Fruit fly (Drosophila melanogaster): ENCODE measurements around the gene para.

Gene para

DNA sequence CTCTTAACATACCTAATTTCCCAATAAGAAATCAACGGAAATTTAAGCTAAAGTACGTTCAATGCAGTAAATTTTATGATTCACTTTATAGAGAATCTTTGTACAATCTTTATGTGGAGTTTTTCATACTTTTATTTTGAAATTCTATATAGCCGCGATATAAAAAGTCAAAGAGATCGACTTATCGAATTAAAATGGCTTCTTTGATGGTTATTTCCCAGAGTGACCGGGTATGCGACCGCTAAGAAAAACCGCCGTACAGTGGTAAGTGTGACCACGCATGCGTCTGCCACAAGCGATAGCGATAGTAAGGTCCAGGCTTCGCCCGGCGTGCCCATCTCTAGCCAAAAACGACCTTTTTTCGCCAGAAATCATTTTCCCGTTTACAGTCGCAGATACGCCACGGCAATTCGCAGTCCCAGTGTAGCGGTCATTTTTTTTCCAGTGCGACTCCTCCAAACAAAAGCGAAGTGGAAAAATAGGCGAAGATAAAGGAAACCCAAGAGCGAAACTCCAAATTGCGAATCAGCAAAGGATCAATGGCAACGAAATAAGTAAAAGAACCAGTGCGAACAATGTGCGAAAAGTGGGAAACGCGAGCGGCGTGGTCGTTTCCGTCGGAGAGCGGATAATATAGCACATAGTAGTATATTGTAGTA, 110.3 kb downstream of the para start, which contains the start of gene hang (continued):
- peak; percentile 25 for TF ChIP-seq lilli (GFP tag; optimal IDR thresholded peaks at IDR 0.05)
- no peak for TF ChIP-seq CG10565 (GFP tag; optimal IDR thresholded peaks at IDR 0.05)
- TF ChIP-seq ssp (GFP tag; IDR thresholded peaks at IDR 0.05), result no peak
- TF ChIP-seq dmrt11E (tag; optimal IDR thresholded peaks at IDR 0.05), result no peak
- TF ChIP-seq HLH3B (GFP tag; IDR thresholded peaks at IDR 0.05), result no peak
- peak in 1 of 2 experiments; percentile 56 for TF ChIP-seq Hr51 (GFP tag; optimal IDR thresholded peaks at IDR 0.05)
- TF ChIP-seq bab2 (GFP tag; optimal IDR thresholded peaks at IDR 0.05), result no peak
- TF ChIP-seq gfzf (GFP tag; optimal IDR thresholded peaks at IDR 0.05), result peak; percentile 93
- no peak for TF ChIP-seq Max (GFP tag; optimal IDR thresholded peaks at IDR 0.05)
- peak; percentile 91 for TF ChIP-seq amos (GFP tag; IDR thresholded peaks at IDR 0.05; ENCODE audit: partially characterized antibody)
- peak; percentile 87 for TF ChIP-seq CG42726 (GFP tag; IDR thresholded peaks at IDR 0.05; ENCODE audit: partially characterized antibody)
- TF ChIP-seq CG7556 (GFP tag; optimal IDR thresholded peaks at IDR 0.05), result no peak
- no peak for TF ChIP-seq Asciz (GFP tag; optimal IDR thresholded peaks at IDR 0.05)
- TF ChIP-seq CG3163 (GFP tag; optimal IDR thresholded peaks at IDR 0.05), result no peak
- TF ChIP-seq eve (GFP tag; optimal IDR thresholded peaks at IDR 0.05), result no peak
- TF ChIP-seq stwl (tag; optimal IDR thresholded peaks at IDR 0.05), result peak; percentile 31
- no peak for TF ChIP-seq CkIIα-i1 (GFP tag; IDR thresholded peaks at IDR 0.05)
- TF ChIP-seq jing (GFP tag; optimal IDR thresholded peaks at IDR 0.05), result no peak
- no peak for TF ChIP-seq CG8359 (GFP tag; optimal IDR thresholded peaks at IDR 0.05; ENCODE audit: borderline replicate concordance)
- no peak for TF ChIP-seq Lim3 (GFP tag; IDR thresholded peaks at IDR 0.05)

DNA sequence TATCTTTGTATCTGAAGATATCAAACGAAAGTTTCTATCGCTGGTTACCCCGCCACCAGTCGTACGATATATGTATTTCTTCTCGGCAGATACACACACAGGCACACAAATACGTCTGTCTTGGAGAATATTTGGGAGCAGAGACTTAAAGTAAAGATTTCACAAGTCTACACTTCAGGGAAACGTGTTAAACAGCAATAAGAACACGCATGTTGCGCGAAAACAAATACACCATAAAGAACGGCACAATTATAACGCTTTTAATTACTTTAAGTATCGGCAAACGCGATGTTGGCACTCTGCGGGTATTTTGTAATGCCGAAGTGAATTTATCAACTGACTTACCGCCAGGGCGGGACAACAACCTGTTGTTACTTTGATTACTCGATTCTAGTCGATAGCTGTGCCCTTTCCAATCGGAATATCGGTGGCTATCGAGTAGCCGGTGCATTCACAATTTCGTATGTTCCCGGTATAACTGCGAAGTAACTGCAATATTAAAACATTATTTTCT, 110.9 kb downstream of the para start, which contains the start of gene AnxB11:
Gene AnxB11, minus strand, starts transcription at position 367 of the 514 bp plus-strand sequence.
- no peak for TF ChIP-seq CG6689 (GFP tag; IDR thresholded peaks at IDR 0.05)
- no peak for TF ChIP-seq fd102C (GFP tag; optimal IDR thresholded peaks at IDR 0.05)
- no peak for TF ChIP-seq Hey (tag; optimal IDR thresholded peaks at IDR 0.05)
- no peak for TF ChIP-seq CG17359 (tag; optimal IDR thresholded peaks at IDR 0.05)
- TF ChIP-seq CG9876 (GFP tag; optimal IDR thresholded peaks at IDR 0.05), result no peak
- no peak for TF ChIP-seq trem (tag; optimal IDR thresholded peaks at IDR 0.05)
- TF ChIP-seq mld (GFP tag; IDR thresholded peaks at IDR 0.05; ENCODE audit: partially characterized antibody), result peak; percentile 66; the same call in 2 of the 3 replicates
- peak; percentile 89 for TF ChIP-seq Dref (GFP tag; IDR thresholded peaks at IDR 0.05)
- no peak for TF ChIP-seq CG1602 (GFP tag; optimal IDR thresholded peaks at IDR 0.05)
- peak; percentile 53 for TF ChIP-seq MESR4 (GFP tag; optimal IDR thresholded peaks at IDR 0.05)
- peak; percentile 88 for TF ChIP-seq scrt (GFP tag; optimal IDR thresholded peaks at IDR 0.05)
- no peak for TF ChIP-seq z (GFP tag; IDR thresholded peaks at IDR 0.05)
- no peak for TF ChIP-seq Asciz (GFP tag; optimal IDR thresholded peaks at IDR 0.05)
- no peak for TF ChIP-seq Dad (GFP tag; optimal IDR thresholded peaks at IDR 0.05)
- TF ChIP-seq CG2199 (GFP tag; IDR thresholded peaks at IDR 0.05), result 0 out of 3 replicates have a peak, but pooled peaks have one; percentile 15
- no peak for TF ChIP-seq hkb (optimal IDR thresholded peaks at IDR 0.05)
- 0 out of 2 replicates have a peak, but pooled peaks have one; percentile 13 for TF ChIP-seq hkb (GFP tag; IDR thresholded peaks at IDR 0.05)
- no peak for TF ChIP-seq nom (GFP tag; optimal IDR thresholded peaks at IDR 0.05)
- no peak for TF ChIP-seq CG10565 (GFP tag; optimal IDR thresholded peaks at IDR 0.05)
- no peak for TF ChIP-seq unpg (GFP tag; optimal IDR thresholded peaks at IDR 0.05)
- peak; percentile 74 for TF ChIP-seq HLH4C (GFP tag; IDR thresholded peaks at IDR 0.05; ENCODE audit: partially characterized antibody)
- peak; percentile 51 for TF ChIP-seq pros (GFP tag; optimal IDR thresholded peaks at IDR 0.05)
- TF ChIP-seq CG12104 (GFP tag; optimal IDR thresholded peaks at IDR 0.05), result no peak
- no peak for TF ChIP-seq zen (tag; optimal IDR thresholded peaks at IDR 0.05)
- no peak for TF ChIP-seq gfzf (GFP tag; optimal IDR thresholded peaks at IDR 0.05)
- no peak for TF ChIP-seq slbo (GFP tag; IDR thresholded peaks at IDR 0.05)
- no peak for TF ChIP-seq Abd-B (GFP tag; optimal IDR thresholded peaks at IDR 0.05)
- no peak for TF ChIP-seq fu2 (GFP tag; optimal IDR thresholded peaks at IDR 0.05)
- TF ChIP-seq Dp (GFP tag; optimal IDR thresholded peaks at IDR 0.05), result peak; percentile 70
- no peak for TF ChIP-seq lov (optimal IDR thresholded peaks at IDR 0.05)
- TF ChIP-seq lov (GFP tag; IDR thresholded peaks at IDR 0.05), result no peak
- TF ChIP-seq wdn (GFP tag; IDR thresholded peaks at IDR 0.05), result no peak

Measured in whole organism, embryonic.